Fruit fly (Drosophila melanogaster): ENCODE measurements around the gene CG9154.
A peak's percentile ranks its signal among the peaks of the same experiment; 100 is the strongest.

The CG9154 gene

dm6 chr2L:6118212-6118611 lies 47.7 kb upstream of the CG9154 start, which contains the start of gene CG31642:
TSS of gene CG31642 (plus strand) at chr2L:6118512.
- TF ChIP-seq stwl (tag; optimal IDR thresholded peaks at IDR 0.05) (peak; percentile 23), CG11560 (tag; IDR thresholded peaks at IDR 0.05) (no peak), trem (tag; optimal IDR thresholded peaks at IDR 0.05) (peak; percentile 31)

dm6 chr2L:6110781-6111180 lies 40.3 kb upstream of the CG9154 start:
- TF ChIP-seq abd-A (tag; optimal IDR thresholded peaks at IDR 0.05) (peak; percentile 33), D19B (GFP tag; optimal IDR thresholded peaks at IDR 0.05) (no peak), onecut (GFP tag; IDR thresholded peaks at IDR 0.05) (peak; percentile 89), Vsx1 (GFP tag; optimal IDR thresholded peaks at IDR 0.05) (no peak), CG9727 (GFP tag; optimal IDR thresholded peaks at IDR 0.05) (no peak), CG7372 (GFP tag; IDR thresholded peaks at IDR 0.05) (no peak), CG33213 (GFP tag; optimal IDR thresholded peaks at IDR 0.05) (no peak), NC2β (GFP tag; optimal IDR thresholded peaks at IDR 0.05) (no peak), seq (GFP tag; IDR thresholded peaks at IDR 0.05) (no peak), cas (GFP tag; IDR thresholded peaks at IDR 0.05) (no peak)

DNA sequence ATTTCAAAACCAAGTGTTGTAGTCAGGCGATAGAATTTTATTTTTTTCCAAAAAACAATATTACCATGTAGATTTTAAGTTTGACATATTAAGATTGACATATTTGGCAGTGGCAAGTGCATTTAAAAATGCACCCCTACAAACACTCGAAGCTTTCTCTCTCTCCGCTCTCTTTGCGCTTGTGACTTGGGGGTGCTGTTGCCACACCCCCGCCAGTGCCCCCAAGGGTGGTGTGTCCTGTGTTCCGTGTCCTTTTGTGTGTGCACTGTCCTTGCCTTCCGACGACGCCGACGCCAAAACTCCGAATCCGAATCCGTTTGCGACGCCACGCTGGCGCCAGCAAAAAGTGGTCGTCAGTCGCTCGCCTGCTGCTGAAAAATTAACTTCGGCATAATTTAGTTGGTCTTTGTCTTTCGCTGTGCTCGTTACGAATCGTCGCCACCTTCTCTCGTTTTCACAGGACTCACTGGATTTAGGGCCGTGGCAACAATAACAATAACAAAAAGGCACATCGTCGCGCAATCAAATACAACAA lies 38.9 kb upstream of the CG9154 start:
- peak; percentile 79 for TF ChIP-seq ewg (GFP tag; optimal IDR thresholded peaks at IDR 0.05)
- TF ChIP-seq slp2 (GFP tag; optimal IDR thresholded peaks at IDR 0.05): no peak
- TF ChIP-seq CG12659 (GFP tag; optimal IDR thresholded peaks at IDR 0.05): no peak
- TF ChIP-seq Dfd (GFP tag; optimal IDR thresholded peaks at IDR 0.05): no peak
- no peak for TF ChIP-seq CG10462 (GFP tag; optimal IDR thresholded peaks at IDR 0.05)
- TF ChIP-seq CG7271 (tag; optimal IDR thresholded peaks at IDR 0.05): no peak
- no peak for TF ChIP-seq HmgD (GFP tag; optimal IDR thresholded peaks at IDR 0.05)
- TF ChIP-seq fd96Cb (tag; optimal IDR thresholded peaks at IDR 0.05): no peak
- no peak for TF ChIP-seq B-H2 (GFP tag; optimal IDR thresholded peaks at IDR 0.05)
- TF ChIP-seq abd-A (tag; optimal IDR thresholded peaks at IDR 0.05): peak; percentile 28
- no peak for TF ChIP-seq Optix (GFP tag; IDR thresholded peaks at IDR 0.05)
- TF ChIP-seq pb (GFP tag; optimal IDR thresholded peaks at IDR 0.05): no peak
- TF ChIP-seq Bgb (GFP tag; IDR thresholded peaks at IDR 0.05; ENCODE audit: partially characterized antibody): no peak
- TF ChIP-seq CG12155 (GFP tag; optimal IDR thresholded peaks at IDR 0.05): no peak
- TF ChIP-seq Gsc (GFP tag; IDR thresholded peaks at IDR 0.05): no peak
- TF ChIP-seq CG16863 (GFP tag; optimal IDR thresholded peaks at IDR 0.05): no peak
- TF ChIP-seq pfk (GFP tag; optimal IDR thresholded peaks at IDR 0.05): no peak
- TF ChIP-seq Dad (GFP tag; optimal IDR thresholded peaks at IDR 0.05): no peak
- TF ChIP-seq Ets65A (GFP tag): no peak
- no peak for TF ChIP-seq toy (GFP tag; IDR thresholded peaks at IDR 0.05)
- TF ChIP-seq sima (GFP tag; optimal IDR thresholded peaks at IDR 0.05): no peak
- peak; percentile 94 for TF ChIP-seq Deaf1 (tag; optimal IDR thresholded peaks at IDR 0.05)
- no peak for TF ChIP-seq CG34422 (GFP tag; IDR thresholded peaks at IDR 0.05)
- peak; percentile 33 for TF ChIP-seq CG18599 (GFP tag; optimal IDR thresholded peaks at IDR 0.05)
- TF ChIP-seq HLHmδ (GFP tag; optimal IDR thresholded peaks at IDR 0.05): no peak
- TF ChIP-seq jing (GFP tag; optimal IDR thresholded peaks at IDR 0.05): no peak
- TF ChIP-seq Vsx1 (GFP tag; optimal IDR thresholded peaks at IDR 0.05): no peak
- no peak for TF ChIP-seq CG4617 (GFP tag; optimal IDR thresholded peaks at IDR 0.05; ENCODE audit: borderline replicate concordance)
- TF ChIP-seq CG32772 (GFP tag; IDR thresholded peaks at IDR 0.05): no peak
- TF ChIP-seq Jarid2 (GFP tag; optimal IDR thresholded peaks at IDR 0.05): peak; percentile 38
- no peak for TF ChIP-seq Ssrp (tag; optimal IDR thresholded peaks at IDR 0.05)
- TF ChIP-seq CG16813 (GFP tag; IDR thresholded peaks at IDR 0.05; ENCODE audit: partially characterized antibody): no peak
- no peak for TF ChIP-seq gce (GFP tag; IDR thresholded peaks at IDR 0.05)
- no peak for TF ChIP-seq Usf (GFP tag; optimal IDR thresholded peaks at IDR 0.05)
- no peak for TF ChIP-seq CG10979 (tag; optimal IDR thresholded peaks at IDR 0.05)
- no peak for TF ChIP-seq CG8290 (GFP tag; optimal IDR thresholded peaks at IDR 0.05)
- TF ChIP-seq CG8290 (tag; optimal IDR thresholded peaks at IDR 0.05): peak in 1 of 2 experiments; percentile 12
- no peak for TF ChIP-seq en (GFP tag; optimal IDR thresholded peaks at IDR 0.05)
